Fruit fly (Drosophila melanogaster) whole organism, prepupa: Measurements from ENCODE around the gene tna.
A peak's percentile ranks its signal among the peaks of the same experiment; 100 is the strongest.

Experiments used
- CG10631 ChIP-seq: fragments of 200-800 bp; sonication (Bioruptor generic); optimal IDR thresholded peaks from 2 replicates; lab custom pipeline; 2016; ENCODE audit warnings: missing biosample characterization, missing genetic modification characterization
- CG10669 ChIP-seq: fragments of 200-800 bp; sonication (Bioruptor generic); optimal IDR thresholded peaks from 3 replicates; lab custom pipeline; 2018; ENCODE audit warnings: missing biosample characterization, mild to moderate bottlenecking, missing genetic modification characterization, moderate library complexity
- CG11762 ChIP-seq: fragments of 200-800 bp; sonication (Bioruptor generic); optimal IDR thresholded peaks from 3 replicates; lab custom pipeline; 2016; ENCODE audit warnings: missing biosample characterization, missing genetic modification characterization; ENCODE audit not compliant: insufficient read depth
- CG11902 ChIP-seq: fragments of 200-800 bp; sonication (Bioruptor generic); optimal IDR thresholded peaks from 3 replicates; lab custom pipeline; 2016; ENCODE audit warnings: missing biosample characterization, missing genetic modification characterization
- CG15336 ChIP-seq: fragments of 200-800 bp; sonication (Bioruptor generic); IDR thresholded peaks from 2 replicates; pipeline ENCODE4 v1.3.6; 2022; ENCODE audit warnings: missing biosample characterization, missing genetic modification characterization
- CG1621 ChIP-seq: fragments of 200-800 bp; sonication (Bioruptor generic); optimal IDR thresholded peaks from 3 replicates; lab custom pipeline; 2018; ENCODE audit warnings: missing biosample characterization, mild to moderate bottlenecking, missing genetic modification characterization
- CG16779 ChIP-seq: fragments of 200-800 bp; sonication (Bioruptor generic); optimal IDR thresholded peaks from 3 replicates; lab custom pipeline; 2017; ENCODE audit warnings: missing biosample characterization, mild to moderate bottlenecking, missing genetic modification characterization
- CG31627 ChIP-seq: fragments of 200-800 bp; sonication (Bioruptor generic); optimal IDR thresholded peaks from 3 replicates; lab custom pipeline; 2016; ENCODE audit warnings: missing biosample characterization, missing genetic modification characterization
- CG32006 ChIP-seq: fragments of 200-800 bp; sonication (Bioruptor generic); optimal IDR thresholded peaks from 3 replicates; lab custom pipeline; 2017; ENCODE audit warnings: missing biosample characterization, mild to moderate bottlenecking, missing genetic modification characterization
- CG3919 ChIP-seq: fragments of 200-800 bp; sonication (Bioruptor generic); optimal IDR thresholded peaks from 3 replicates; lab custom pipeline; 2016; ENCODE audit warnings: missing biosample characterization, missing genetic modification characterization
- CG4318 ChIP-seq: fragments of 200-800 bp; sonication (Bioruptor generic); optimal IDR thresholded peaks from 3 replicates; lab custom pipeline; 2017; ENCODE audit warnings: missing biosample characterization, mild to moderate bottlenecking, missing genetic modification characterization
- CG6163 ChIP-seq: fragments of 200-800 bp; sonication (Bioruptor generic); IDR thresholded peaks from 3 replicates; pipeline ENCODE4 v1.3.6; 2022; ENCODE audit warnings: missing biosample characterization, missing genetic modification characterization
- CG6792 ChIP-seq: fragments of 200-800 bp; sonication (Bioruptor generic); optimal IDR thresholded peaks from 3 replicates; lab custom pipeline; 2016; ENCODE audit warnings: missing biosample characterization, missing genetic modification characterization
- CG6808 ChIP-seq: fragments of 200-800 bp; sonication (Bioruptor generic); optimal IDR thresholded peaks from 3 replicates; lab custom pipeline; 2017; ENCODE audit warnings: missing biosample characterization, missing genetic modification characterization, mild to moderate bottlenecking, moderate library complexity, missing genetic modification reagents
- CG6854 ChIP-seq: fragments of 200-800 bp; sonication (Bioruptor generic); optimal IDR thresholded peaks from 2 replicates; lab custom pipeline; 2017; ENCODE audit warnings: missing biosample characterization, mild to moderate bottlenecking, missing genetic modification characterization
- CG7368 ChIP-seq: fragments of 200-800 bp; sonication (Bioruptor generic); optimal IDR thresholded peaks from 3 replicates; lab custom pipeline; 2016; ENCODE audit warnings: missing biosample characterization, missing genetic modification characterization
- CG8119 ChIP-seq: fragments of 200-800 bp; sonication (Bioruptor generic); IDR thresholded peaks from 3 replicates; pipeline ENCODE4 v1.3.6; 2022; ENCODE audit warnings: missing biosample characterization, missing genetic modification characterization
- CG8319 ChIP-seq: fragments of 200-800 bp; sonication (Bioruptor generic); optimal IDR thresholded peaks from 3 replicates; lab custom pipeline; 2016; ENCODE audit warnings: missing biosample characterization, missing genetic modification characterization
- CG8632 ChIP-seq: fragments of 200-800 bp; sonication (Bioruptor generic); optimal IDR thresholded peaks from 3 replicates; lab custom pipeline; 2016; ENCODE audit warnings: missing biosample characterization, missing genetic modification characterization
- CG9139 ChIP-seq: fragments of 200-800 bp; sonication (Bioruptor generic); optimal IDR thresholded peaks from 3 replicates; lab custom pipeline; 2017; ENCODE audit warnings: missing biosample characterization, mild to moderate bottlenecking, missing genetic modification characterization
- Eip75B ChIP-seq: fragments of 200-800 bp; sonication (Bioruptor generic); optimal IDR thresholded peaks from 3 replicates; lab custom pipeline; 2016; ENCODE audit warnings: missing biosample characterization, missing genetic modification characterization
- Eip78C ChIP-seq: fragments of 200-800 bp; sonication (Bioruptor generic); peaks from one replicate; lab custom pipeline; 2016; ENCODE audit warnings: missing biosample characterization, missing genetic modification characterization
- Ets21C ChIP-seq: fragments of 200-800 bp; sonication (Bioruptor generic); optimal IDR thresholded peaks from 3 replicates; lab custom pipeline; 2016; ENCODE audit warnings: missing biosample characterization, missing genetic modification characterization
- Ets96B ChIP-seq: fragments of 200-800 bp; optimal IDR thresholded peaks from 2 replicates; lab custom pipeline; 2019; ENCODE audit warnings: missing biosample characterization, mild to moderate bottlenecking, missing genetic modification characterization, moderate library complexity
- Gug ChIP-seq: fragments of 200-800 bp; sonication (Bioruptor generic); IDR thresholded peaks from 2 replicates; pipeline ENCODE4 v1.3.6; 2022; ENCODE audit warnings: missing biosample characterization, missing genetic modification characterization
- Hr38 ChIP-seq: sonication (Bioruptor generic); optimal IDR thresholded peaks from 2 replicates; lab custom pipeline; 2016; ENCODE audit warnings: missing biosample characterization, missing genetic modification characterization
- Lpt ChIP-seq: fragments of 200-800 bp; sonication (Bioruptor generic); optimal IDR thresholded peaks from 3 replicates; lab custom pipeline; 2016; ENCODE audit warnings: missing biosample characterization, missing genetic modification characterization
- Met ChIP-seq: fragments of 200-800 bp; sonication (Bioruptor generic); optimal IDR thresholded peaks from 3 replicates; lab custom pipeline; 2016; ENCODE audit warnings: missing biosample characterization, missing genetic modification characterization
- OdsH ChIP-seq: fragments of 200-800 bp; sonication (Bioruptor generic); optimal IDR thresholded peaks from 3 replicates; lab custom pipeline; 2016; ENCODE audit warnings: missing biosample characterization, missing genetic modification characterization
- Smox ChIP-seq: fragments of 200-800 bp; sonication (Bioruptor generic); optimal IDR thresholded peaks from 3 replicates; lab custom pipeline; 2016; ENCODE audit warnings: missing biosample characterization, missing genetic modification characterization
- Sox102F ChIP-seq: fragments of 200-800 bp; sonication (Bioruptor generic); optimal IDR thresholded peaks from 2 replicates; lab custom pipeline; 2016; ENCODE audit warnings: missing biosample characterization, mild to moderate bottlenecking, missing genetic modification characterization
- Sox14 ChIP-seq: fragments of 200-800 bp; sonication (Bioruptor generic); optimal IDR thresholded peaks from 3 replicates; lab custom pipeline; 2016; ENCODE audit warnings: missing biosample characterization, missing genetic modification characterization
- Sox15 ChIP-seq: fragments of 200-800 bp; sonication (Bioruptor generic); optimal IDR thresholded peaks from 3 replicates; lab custom pipeline; 2016; ENCODE audit warnings: missing biosample characterization, missing genetic modification characterization
- achi ChIP-seq: fragments of 200-800 bp; sonication (Bioruptor generic); optimal IDR thresholded peaks from 3 replicates; lab custom pipeline; 2016; ENCODE audit warnings: missing biosample characterization, missing genetic modification characterization
- acj6 ChIP-seq: fragments of 200-800 bp; sonication (Bioruptor generic); optimal IDR thresholded peaks from 3 replicates; lab custom pipeline; 2016; ENCODE audit warnings: missing biosample characterization, missing genetic modification characterization
- cyc ChIP-seq: fragments of 200-800 bp; sonication (Bioruptor generic); optimal IDR thresholded peaks from 3 replicates; lab custom pipeline; 2016; ENCODE audit warnings: missing biosample characterization, missing genetic modification characterization
- dsx ChIP-seq: fragments of 200-800 bp; optimal IDR thresholded peaks from 3 replicates; lab custom pipeline; 2019; ENCODE audit warnings: missing biosample characterization, mild to moderate bottlenecking, missing genetic modification characterization, moderate library complexity; ENCODE audit not compliant: poor library complexity, severe bottlenecking
- esn ChIP-seq: fragments of 200-800 bp; sonication (Bioruptor generic); optimal IDR thresholded peaks from 2 replicates; lab custom pipeline; 2016; ENCODE audit warnings: missing biosample characterization, mild to moderate bottlenecking, missing genetic modification characterization, moderate library complexity
- fd59A ChIP-seq: fragments of 200-800 bp; sonication (Bioruptor generic); optimal IDR thresholded peaks from 2 replicates; lab custom pipeline; 2017; ENCODE audit warnings: missing biosample characterization, mild to moderate bottlenecking, missing genetic modification characterization, missing genetic modification reagents
- lz ChIP-seq: fragments of 200-800 bp; sonication (Bioruptor generic); optimal IDR thresholded peaks from 3 replicates; lab custom pipeline; 2016; ENCODE audit warnings: missing biosample characterization, missing genetic modification characterization
- net ChIP-seq: fragments of 200-800 bp; sonication (Bioruptor generic); optimal IDR thresholded peaks from 3 replicates; lab custom pipeline; 2016; ENCODE audit warnings: missing biosample characterization, missing genetic modification characterization
- pdm3 ChIP-seq: fragments of 200-800 bp; sonication (Bioruptor generic); optimal IDR thresholded peaks from 3 replicates; lab custom pipeline; 2016; ENCODE audit warnings: missing biosample characterization, missing genetic modification characterization
- salr ChIP-seq, 2 experiments: fragments of 200-800 bp; sonication (Bioruptor generic); optimal IDR thresholded peaks; 3 replicates each; lab custom pipeline; 2016 to 2018; ENCODE audit warnings: missing biosample characterization in 2 of 2, missing genetic modification characterization in 2 of 2, mild to moderate bottlenecking in 1 of 2
- ss ChIP-seq, 2 experiments: fragments of 200-800 bp; sonication (Bioruptor generic); optimal IDR thresholded peaks; 2 replicates in 1 of 2; 3 replicates in 1 of 2; lab custom pipeline; 2017 to 2018; ENCODE audit warnings: mild to moderate bottlenecking in 2 of 2, missing biosample characterization in 2 of 2, missing genetic modification characterization in 2 of 2, moderate library complexity in 1 of 2
- vri ChIP-seq: fragments of 200-800 bp; sonication (Bioruptor generic); optimal IDR thresholded peaks from 3 replicates; lab custom pipeline; 2016; ENCODE audit warnings: missing biosample characterization, mild to moderate bottlenecking, missing genetic modification characterization

Gene tna

dm6 chr3L:10851853-10852346, 16.6 kb downstream of the tna start (continued):
- peak; percentile 24 for TF ChIP-seq dsx
- peak; percentile 18; the same call in 1 of the 2 replicates for TF ChIP-seq Gug (GFP tag; lab: Robert Waterston, UW)
- peak; percentile 96 for TF ChIP-seq Eip78C (GFP tag; lab: Kevin White, UChicago)
- TF ChIP-seq CG7368: no peak
- no peak for TF ChIP-seq Lpt (GFP tag; lab: Kevin White, UChicago)
- TF ChIP-seq CG9139: no peak
- TF ChIP-seq Ets96B: peak; percentile 80
- TF ChIP-seq lz (GFP tag; lab: Kevin White, UChicago): peak; percentile 74
- peak; percentile 39 for TF ChIP-seq CG8319
- TF ChIP-seq Ets21C: peak; percentile 42
- TF ChIP-seq achi (GFP tag; lab: Kevin White, UChicago): peak; percentile 68
- TF ChIP-seq Sox15 (GFP tag; lab: Kevin White, UChicago): peak; percentile 73
- peak; percentile 77 for TF ChIP-seq acj6 (GFP tag; lab: Kevin White, UChicago)
- peak; percentile 74 for TF ChIP-seq pdm3 (GFP tag; lab: Kevin White, UChicago)
- peak; percentile 71 for TF ChIP-seq CG11762 (GFP tag; lab: Kevin White, UChicago)
- TF ChIP-seq CG4318 (GFP tag; lab: Kevin White, UChicago): peak; percentile 75
- TF ChIP-seq OdsH (GFP tag; lab: Kevin White, UChicago): peak; percentile 80
- peak; percentile 68 for TF ChIP-seq net (GFP tag; lab: Kevin White, UChicago)
- peak; percentile 83 for TF ChIP-seq Met (GFP tag; lab: Kevin White, UChicago)
- TF ChIP-seq CG8632 (GFP tag; lab: Kevin White, UChicago): peak; percentile 79
- no peak for TF ChIP-seq vri (GFP tag; lab: Kevin White, UChicago)
- peak; percentile 87 for TF ChIP-seq CG32006 (GFP tag; lab: Kevin White, UChicago)
- peak; percentile 72 for TF ChIP-seq CG10669 (GFP tag; lab: Kevin White, UChicago)
- no peak for TF ChIP-seq CG6854 (GFP tag; lab: Kevin White, UChicago)
- peak; percentile 61 for TF ChIP-seq cyc
- TF ChIP-seq CG11902: peak; percentile 58
- peak; percentile 72 for TF ChIP-seq CG3919
- TF ChIP-seq Eip75B: peak; percentile 56
- peak; percentile 52 for TF ChIP-seq CG6792 (GFP tag; lab: Kevin White, UChicago)
- peak; percentile 73 for TF ChIP-seq Sox14 (GFP tag; lab: Kevin White, UChicago)
- peak; percentile 16 for TF ChIP-seq CG16779 (tag; lab: Kevin White, UChicago)

- TF ChIP-seq Eip75B (peak; percentile 87), Sox15 (GFP tag; lab: Kevin White, UChicago) (no peak), CG16779 (tag; lab: Kevin White, UChicago) (peak; percentile 98), Gug (GFP tag; lab: Robert Waterston, UW) (peak; percentile 84), OdsH (GFP tag; lab: Kevin White, UChicago) (peak; percentile 77), CG6163 (GFP tag; lab: Robert Waterston, UW) (peak; percentile 97), Smox (GFP tag; lab: Kevin White, UChicago) (peak; percentile 65), fd59A (GFP tag; lab: Kevin White, UChicago) (peak; percentile 82), CG31627 (peak; percentile 47), CG10631 (GFP tag; lab: Kevin White, UChicago) (peak; percentile 81), pdm3 (GFP tag; lab: Kevin White, UChicago) (peak; percentile 84), CG6792 (GFP tag; lab: Kevin White, UChicago) (peak; percentile 78), CG11762 (GFP tag; lab: Kevin White, UChicago) (peak; percentile 74), Sox14 (GFP tag; lab: Kevin White, UChicago) (peak; percentile 78), acj6 (GFP tag; lab: Kevin White, UChicago) (peak; percentile 43), CG8632 (GFP tag; lab: Kevin White, UChicago) (peak; percentile 77), esn (GFP tag; lab: Kevin White, UChicago) (peak; percentile 75), CG10669 (GFP tag; lab: Kevin White, UChicago) (peak; percentile 88), achi (GFP tag; lab: Kevin White, UChicago) (peak; percentile 81), lz (GFP tag; lab: Kevin White, UChicago) (peak; percentile 64), Ets96B (peak; percentile 83), salr (GFP tag; optimal IDR thresholded peaks at IDR 0.05; lab: Kevin White, UChicago) (peak; percentile 69 to 94), Sox102F (GFP tag; lab: Kevin White, UChicago) (peak; percentile 85), Hr38 (GFP tag; lab: Kevin White, UChicago) (no peak), CG1621 (tag; lab: Kevin White, UChicago) (peak; percentile 88), CG8319 (peak; percentile 71), CG15336 (GFP tag; lab: Robert Waterston, UW) (peak; percentile 91), CG32006 (GFP tag; lab: Kevin White, UChicago) (peak; percentile 82), ss (GFP tag; optimal IDR thresholded peaks at IDR 0.05; lab: Kevin White, UChicago) (peak; percentile 99), CG6808 (peak; percentile 99), CG4318 (GFP tag; lab: Kevin White, UChicago) (peak; percentile 43), CG3919 (peak; percentile 84), CG8119 (peak; percentile 97), CG7368 (peak; percentile 66)
These were observed 17.2 kb downstream of the tna start for dm6 chr3L:10852347-10853130.
